Worm (Caenorhabditis elegans) whole organism, L4 larva: ENCODE results near the gene mrps-18B.

Experiments
- D1046.2 ChIP-seq: fragments of 200-800 bp; sonication (Bioruptor generic); IDR thresholded peaks from 2 replicates; pipeline ENCODE4 v1.3.6; 2022; ENCODE audit warnings: missing genetic modification characterization, missing compliant biosample characterization
- F49E8.2 ChIP-seq: sonication (generic microtip); optimal IDR thresholded peaks from 2 replicates; lab custom pipeline; 2016; ENCODE audit warnings: missing compliant biosample characterization, mild to moderate bottlenecking, missing genetic modification characterization, borderline replicate concordance
- Y105C5A.15 ChIP-seq: fragments of 200-800 bp; sonication (Bioruptor generic); IDR thresholded peaks from 2 replicates; pipeline ENCODE4 v1.3.6; 2022; ENCODE audit warnings: missing genetic modification characterization, missing compliant biosample characterization
- Y48G9A.11 ChIP-seq: fragments of 200-800 bp; sonication (Bioruptor generic); IDR thresholded peaks from 2 replicates; pipeline ENCODE4 v1.3.6; 2022; ENCODE audit warnings: missing genetic modification reagents, missing genetic modification characterization, missing compliant biosample characterization
- Y5F2A.4 ChIP-seq: fragments of 200-800 bp; sonication (Bioruptor generic); optimal IDR thresholded peaks from 2 replicates; lab custom pipeline; 2018; ENCODE audit warnings: mild to moderate bottlenecking, missing genetic modification characterization, missing compliant biosample characterization
- ZK337.2 ChIP-seq: fragments of 200-800 bp; sonication (Bioruptor generic); IDR thresholded peaks from 2 replicates; pipeline ENCODE4 v1.3.6; 2022; ENCODE audit warnings: missing genetic modification reagents, missing genetic modification characterization, missing compliant biosample characterization
- ZK546.5 ChIP-seq, 2 experiments: sonication (generic microtip); optimal IDR thresholded peaks; 2 replicates each; lab custom pipeline; 2017; ENCODE audit warnings: missing biosample characterization in 2 of 2, missing genetic modification characterization in 2 of 2
- aly-2 ChIP-seq: sonication (generic microtip); optimal IDR thresholded peaks from 2 replicates; lab custom pipeline; 2018; ENCODE audit warnings: missing biosample characterization, missing genetic modification characterization
- daf-16 ChIP-seq, 3 experiments: sonication (generic microtip); optimal IDR thresholded peaks; 2 replicates each; lab custom pipeline; 2016 to 2017; ENCODE audit warnings: missing genetic modification characterization in 3 of 3, missing genetic modification reagents in 3 of 3, mild to moderate bottlenecking in 2 of 3, missing compliant biosample characterization in 2 of 3, missing biosample characterization in 1 of 3, moderate library complexity in 1 of 3
- daf-19 ChIP-seq: fragments of 200-800 bp; sonication (Bioruptor generic); conservative IDR thresholded peaks from 2 replicates; pipeline ENCODE4 v1.3.6; 2022; ENCODE audit warnings: missing genetic modification characterization, missing compliant biosample characterization
- duxl-1 ChIP-seq: sonication (generic microtip); optimal IDR thresholded peaks from 2 replicates; lab custom pipeline; 2016; ENCODE audit warnings: mild to moderate bottlenecking, missing genetic modification characterization, moderate library complexity, missing compliant biosample characterization; ENCODE audit not compliant: poor library complexity
- dve-1 ChIP-seq: sonication (generic microtip); optimal IDR thresholded peaks from 2 replicates; lab custom pipeline; 2017; ENCODE audit warnings: antibody characterized with exemption, mild to moderate bottlenecking, missing genetic modification characterization, missing compliant biosample characterization; ENCODE audit not compliant: insufficient read depth
- egl-43 ChIP-seq: fragments of 200-800 bp; sonication (Bioruptor generic); IDR thresholded peaks from 2 replicates; pipeline ENCODE4 v1.3.6; 2022; ENCODE audit warnings: missing genetic modification reagents, missing genetic modification characterization, missing compliant biosample characterization
- fkh-10 ChIP-seq: fragments of 150-350 bp; optimal IDR thresholded peaks from 2 replicates; lab custom pipeline; 2014; ENCODE audit warnings: missing biosample characterization, missing genetic modification reagents, missing genetic modification characterization
- hlh-30 ChIP-seq: sonication (generic microtip); optimal IDR thresholded peaks from 2 replicates; lab custom pipeline; 2017; ENCODE audit warnings: antibody characterized with exemption, mild to moderate bottlenecking, missing genetic modification characterization, missing compliant biosample characterization; ENCODE audit not compliant: insufficient read depth
- jun-1 ChIP-seq: fragments of 150-350 bp; optimal IDR thresholded peaks from 2 replicates; lab custom pipeline; 2014; ENCODE audit warnings: missing biosample characterization, missing genetic modification reagents, missing genetic modification characterization
- lin-1 ChIP-seq: fragments of 200-800 bp; sonication (Bioruptor generic); IDR thresholded peaks from 2 replicates; pipeline ENCODE4 v1.3.6; 2022; ENCODE audit warnings: missing genetic modification reagents, missing genetic modification characterization, missing compliant biosample characterization
- lin-38 ChIP-seq: fragments of 200-800 bp; sonication (Bioruptor generic); IDR thresholded peaks from 2 replicates; pipeline ENCODE4 v1.3.6; 2022; ENCODE audit warnings: missing genetic modification reagents, missing genetic modification characterization, missing compliant biosample characterization
- mep-1 ChIP-seq: fragments of 150-350 bp; sonication (generic microtip); optimal IDR thresholded peaks from 3 replicates; lab custom pipeline; 2014; ENCODE audit warnings: missing biosample characterization, missing genetic modification characterization
- nhr-28 ChIP-seq: fragments of 150-350 bp; optimal IDR thresholded peaks from 2 replicates; lab custom pipeline; 2014; ENCODE audit warnings: missing biosample characterization, missing genetic modification characterization
- nhr-41 ChIP-seq: fragments of 200-800 bp; sonication (Bioruptor generic); IDR thresholded peaks from 2 replicates; pipeline ENCODE4 v1.3.6; 2022; ENCODE audit warnings: missing genetic modification reagents, missing genetic modification characterization, missing compliant biosample characterization
- nhr-6 ChIP-seq: fragments of 150-350 bp; optimal IDR thresholded peaks from 2 replicates; lab custom pipeline; 2014; ENCODE audit warnings: missing biosample characterization, missing genetic modification characterization
- nhr-76 ChIP-seq: fragments of 150-350 bp; optimal IDR thresholded peaks from 2 replicates; lab custom pipeline; 2014; ENCODE audit warnings: missing biosample characterization, missing genetic modification characterization
- nhr-77 ChIP-seq: fragments of 150-350 bp; optimal IDR thresholded peaks from 2 replicates; lab custom pipeline; 2014; ENCODE audit warnings: missing biosample characterization, missing genetic modification characterization
- spr-1 ChIP-seq: sonication (generic microtip); optimal IDR thresholded peaks from 2 replicates; lab custom pipeline; 2016; ENCODE audit warnings: mild to moderate bottlenecking, missing genetic modification characterization, missing compliant biosample characterization
- spr-3 ChIP-seq: fragments of 200-800 bp; sonication (Bioruptor generic); optimal IDR thresholded peaks from 2 replicates; lab custom pipeline; 2018; ENCODE audit warnings: mild to moderate bottlenecking, missing genetic modification characterization, missing compliant biosample characterization
- tra-1 ChIP-seq: fragments of 200-800 bp; sonication (Bioruptor generic); IDR thresholded peaks from 2 replicates; pipeline ENCODE4 v1.3.6; 2022; ENCODE audit warnings: missing genetic modification reagents, missing genetic modification characterization, missing compliant biosample characterization
- unc-130 ChIP-seq: sonication (generic microtip); optimal IDR thresholded peaks from 2 replicates; lab custom pipeline; 2016; ENCODE audit warnings: missing genetic modification reagents, missing genetic modification characterization, missing compliant biosample characterization
- unc-39 ChIP-seq: sonication (generic microtip); optimal IDR thresholded peaks from 2 replicates; lab custom pipeline; 2017; ENCODE audit warnings: missing biosample characterization, missing genetic modification characterization
- unc-62 ChIP-seq, 3 experiments: fragments of 150-350 bp in 1 of 3; sonication (generic microtip); optimal IDR thresholded peaks in 2 of 3; peaks in 1 of 3; 1 replicate in 1 of 3; 2 replicates in 2 of 3; lab custom pipeline; 2014 to 2017; ENCODE audit warnings: missing biosample characterization in 3 of 3, missing genetic modification characterization in 3 of 3, missing genetic modification reagents in 3 of 3, missing genotype in 1 of 3
- zfp-2 ChIP-seq: sonication (generic microtip); optimal IDR thresholded peaks from 2 replicates; lab custom pipeline; 2016; ENCODE audit warnings: mild to moderate bottlenecking, missing genetic modification characterization, missing compliant biosample characterization
- zip-2 ChIP-seq: fragments of 150-350 bp; optimal IDR thresholded peaks from 2 replicates; lab custom pipeline; 2014; ENCODE audit warnings: missing biosample characterization, missing genetic modification characterization

Gene mrps-18B

ce11 chrII:8569038-8569977, 43.8 kb downstream of the mrps-18B start, which contains the start of the genes col-38 and rpl-5 (continued):
- TF ChIP-seq nhr-28 (tag; lab: Kevin White, UChicago) (peak; percentile 85), jun-1 (tag; lab: Kevin White, UChicago) (peak; percentile 0), mep-1 (tag; lab: Kevin White, UChicago) (peak; percentile 92), unc-39 (tag; lab: Kevin White, UChicago) (no peak), zfp-2 (tag; lab: Kevin White, UChicago) (peak; percentile 87), fkh-10 (GFP tag; lab: Kevin White, UChicago) (peak; percentile 90), daf-19 (GFP tag; lab: Robert Waterston, UW) (0 out of 2 replicates have a peak, but pooled peaks have one; percentile 51), zip-2 (tag; lab: Kevin White, UChicago) (peak; percentile 7), hlh-30 (tag; lab: Kevin White, UChicago) (peak; percentile 89), unc-62 (GFP tag; optimal IDR thresholded peaks at IDR 0.05 in 1 of 2; lab: Kevin White, UChicago) (peak in 1 of 2 experiments; percentile 96), unc-62 (tag; optimal IDR thresholded peaks at IDR 0.05; lab: Kevin White, UChicago) (no peak), nhr-76 (tag; lab: Kevin White, UChicago) (no peak), nhr-77 (tag; lab: Kevin White, UChicago) (peak; percentile 93), Y105C5A.15 (GFP tag; lab: Robert Waterston, UW) (no peak)
- TF ChIP-seq, all 104 proteins: peak for 44

- TF ChIP-seq daf-16 (GFP tag; optimal IDR thresholded peaks at IDR 0.05; lab: Kevin White, UChicago), result no peak
- peak; percentile 14 for TF ChIP-seq daf-16 (tag; optimal IDR thresholded peaks at IDR 0.05; lab: Kevin White, UChicago)
- TF ChIP-seq Y48G9A.11 (GFP tag; lab: Robert Waterston, UW), result 0 out of 2 replicates have a peak, but pooled peaks have one; percentile 7
- TF ChIP-seq F49E8.2 (tag; lab: Kevin White, UChicago), result peak; percentile 39
- TF ChIP-seq lin-38 (GFP tag; lab: Robert Waterston, UW), result peak; percentile 49; the same call in 1 of the 2 replicates
- TF ChIP-seq tra-1 (GFP tag; lab: Robert Waterston, UW), result 0 out of 2 replicates have a peak, but pooled peaks have one; percentile 14
- no peak for TF ChIP-seq nhr-41 (GFP tag; lab: Robert Waterston, UW)
Measured at ce11 chrII:8570977-8571376, 45.5 kb downstream of the mrps-18B start, which contains the start of gene bcs-1. TSS of gene bcs-1 (plus strand) at chrII:8571085.

- TF ChIP-seq lin-38 (GFP tag; lab: Robert Waterston, UW), result peak; percentile 44
- TF ChIP-seq ZK546.5 (tag; optimal IDR thresholded peaks at IDR 0.05; lab: Kevin White, UChicago), result no peak
Measured at ce11 chrII:8573044-8573443, 47.6 kb downstream of the mrps-18B start, which contains the start of gene F54C9.7. TSS of gene F54C9.7 (plus strand) at chrII:8573344.

- no peak for TF ChIP-seq nhr-6 (tag; lab: Kevin White, UChicago)
- TF ChIP-seq D1046.2 (GFP tag; lab: Robert Waterston, UW), result no peak
- TF ChIP-seq spr-1 (tag; lab: Kevin White, UChicago), result no peak
- TF ChIP-seq aly-2 (tag; lab: Kevin White, UChicago), result no peak
- no peak for TF ChIP-seq lin-1 (GFP tag; lab: Robert Waterston, UW)
- no peak for TF ChIP-seq dve-1 (tag; lab: Kevin White, UChicago)
- no peak for TF ChIP-seq ZK337.2 (GFP tag; lab: Robert Waterston, UW)
- no peak for TF ChIP-seq egl-43 (GFP tag; lab: Robert Waterston, UW)
- TF ChIP-seq spr-3 (GFP tag; lab: Kevin White, UChicago), result no peak
- no peak for TF ChIP-seq duxl-1 (tag; lab: Kevin White, UChicago)
- TF ChIP-seq unc-130 (GFP tag; lab: Kevin White, UChicago), result peak; percentile 24
- TF ChIP-seq lin-38 (GFP tag; lab: Robert Waterston, UW), result 0 out of 2 replicates have a peak, but pooled peaks have one; percentile 4
- TF ChIP-seq Y5F2A.4, result no peak
Measured at ce11 chrII:8575184-8575583, 49.7 kb downstream of the mrps-18B start, which contains the start of gene puf-5. TSS of gene puf-5 (plus strand) at chrII:8575541.
